Worm (Caenorhabditis elegans) whole organism, mixed stage, embryonic: Measurements from ENCODE around the gene npp-18.
"Not testable (repeated sequence)": the region's sequence is repeated elsewhere in the genome, so short reads cannot be mapped to it uniquely, and the experiment has no call there.

Experiments
- blmp-1 ChIP-seq: fragments of 150-350 bp; optimal IDR thresholded peaks from 2 replicates; lab custom pipeline; 2014; ENCODE audit warnings: missing biosample characterization, missing genetic modification characterization
- ces-1 ChIP-seq: fragments of 150-350 bp; optimal IDR thresholded peaks from 2 replicates; lab custom pipeline; 2014; ENCODE audit warnings: missing biosample characterization, missing genetic modification reagents, missing genetic modification characterization
- elt-3 ChIP-seq: fragments of 150-350 bp; optimal IDR thresholded peaks from 2 replicates; lab custom pipeline; 2014; ENCODE audit warnings: missing biosample characterization, missing genetic modification characterization
- mep-1 ChIP-seq: fragments of 150-350 bp; optimal IDR thresholded peaks from 2 replicates; lab custom pipeline; 2017; ENCODE audit warnings: missing biosample characterization, missing genetic modification reagents, missing genetic modification characterization, inconsistent platforms
- nhr-12 ChIP-seq: fragments of 150-350 bp; optimal IDR thresholded peaks from 2 replicates; lab custom pipeline; 2014; ENCODE audit warnings: missing biosample characterization, missing genetic modification characterization
- ztf-11 ChIP-seq: fragments of 150-350 bp; optimal IDR thresholded peaks from 2 replicates; lab custom pipeline; 2014; ENCODE audit warnings: missing biosample characterization, missing genetic modification characterization

DNA sequence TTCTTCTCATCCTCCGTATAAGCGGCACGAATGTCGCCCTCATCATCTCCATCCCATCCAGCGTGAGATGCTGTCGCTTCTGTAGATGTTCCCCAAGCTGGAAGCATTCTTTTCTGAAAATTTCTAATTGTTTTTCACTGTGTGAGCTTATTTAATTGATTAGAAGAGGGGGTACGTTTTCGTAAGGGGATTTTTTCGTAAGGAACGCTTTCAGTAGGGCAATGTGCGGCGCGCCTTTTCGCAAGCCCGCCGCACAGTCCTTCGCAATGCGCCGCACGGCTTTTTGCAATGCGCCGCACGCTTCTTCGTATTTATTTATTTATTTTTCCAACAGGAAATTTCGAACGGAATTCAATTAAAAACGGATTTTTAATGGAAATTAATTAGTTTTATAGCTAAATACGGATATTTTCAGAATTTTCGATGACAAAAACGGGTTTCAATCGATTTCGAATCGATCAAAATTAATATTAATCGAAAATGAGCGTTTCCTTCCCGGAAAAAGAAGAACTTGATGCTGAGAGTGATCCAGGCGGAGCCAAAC lies 3.6 kb upstream of the npp-18 start, which contains the start of gene set-25:
- TF ChIP-seq ztf-11 (tag; lab: Kevin White, UChicago); mep-1; nhr-12; blmp-1 (tag; lab: Kevin White, UChicago); elt-3 (tag; lab: Kevin White, UChicago); ces-1 (GFP tag; lab: Kevin White, UChicago): not testable (repeated sequence)
